Worm (Caenorhabditis elegans): Measurements from ENCODE around the gene crb-1.

ce11 chrX:17373955-17374354, 39.9 kb downstream of the crb-1 start:
- TF ChIP-seq R02D3.7 (tag; optimal IDR thresholded peaks at IDR 0.05) (no peak), nhr-11 (tag; optimal IDR thresholded peaks at IDR 0.05) (no peak), zag-1 (tag; optimal IDR thresholded peaks at IDR 0.05) (no peak), egl-27 (tag; optimal IDR thresholded peaks at IDR 0.05) (no peak), fos-1 (tag; optimal IDR thresholded peaks at IDR 0.05) (no peak), eor-1 (tag; optimal IDR thresholded peaks at IDR 0.05) (no peak), pha-4 (tag; optimal IDR thresholded peaks at IDR 0.05) (no peak), elt-3 (tag; optimal IDR thresholded peaks at IDR 0.05) (no peak), nhr-237 (tag; optimal IDR thresholded peaks at IDR 0.05) (no peak), nhr-28 (tag; optimal IDR thresholded peaks at IDR 0.05) (no peak), mdl-1 (tag; optimal IDR thresholded peaks at IDR 0.05) (no peak), ztf-11 (tag; optimal IDR thresholded peaks at IDR 0.05) (no peak), nfya-1 (tag; optimal IDR thresholded peaks at IDR 0.05; ENCODE audit: insufficient read depth) (no peak), ztf-4 (tag; optimal IDR thresholded peaks at IDR 0.05) (no peak)

Data from whole organism, L3 larva.